Worm (Caenorhabditis elegans) whole organism, L3 larva: Measurements from ENCODE around the gene dmsr-3.

ENCODE experiments used
- lin-39 ChIP-seq: fragments of 150-350 bp; optimal IDR thresholded peaks from 2 replicates; lab custom pipeline; 2018; ENCODE audit warnings: missing biosample characterization, missing genetic modification reagents, missing genetic modification characterization
- nhr-76 ChIP-seq: fragments of 150-350 bp; sonication (generic microtip); optimal IDR thresholded peaks from 5 replicates; lab custom pipeline; 2014; ENCODE audit warnings: missing biosample characterization, missing genetic modification characterization
- ztf-11 ChIP-seq: fragments of 150-350 bp; optimal IDR thresholded peaks from 2 replicates; lab custom pipeline; 2014; ENCODE audit warnings: missing biosample characterization, missing genetic modification characterization

- TF ChIP-seq nhr-76 (tag; lab: Kevin White, UChicago) (no peak), lin-39 (tag; lab: Kevin White, UChicago) (no peak), ztf-11 (no peak)
These were observed 46.7 kb upstream of the dmsr-3 start, which contains the start of gene pinn-4 for ce11 chrII:13402680-13403079.
